Worm (Caenorhabditis elegans): ENCODE measurements around the gene ttr-32.

Gene ttr-32

DNA sequence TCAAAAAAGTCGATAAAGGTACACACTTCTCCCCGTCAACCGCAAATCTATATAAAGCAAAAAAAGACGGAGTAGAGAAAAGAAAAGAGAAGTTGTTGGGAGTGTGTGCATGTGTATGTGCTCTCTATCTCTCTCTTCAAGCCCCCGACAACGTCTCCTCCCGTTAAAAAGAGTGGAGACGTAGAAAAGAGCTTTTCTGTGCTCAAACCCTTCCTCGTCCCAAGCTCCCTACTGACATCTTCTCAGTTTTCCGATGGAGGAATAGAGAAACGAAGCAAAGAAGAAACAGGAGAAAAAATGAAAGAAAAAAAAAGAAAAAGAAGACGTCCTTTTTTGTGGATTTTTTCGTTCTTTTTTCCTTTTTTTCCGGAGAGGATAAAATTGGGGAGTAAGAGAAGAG lies 14.4 kb downstream of the ttr-32 start (continued):
- TF ChIP-seq alr-1 (tag; optimal IDR thresholded peaks at IDR 0.05; ENCODE audit: borderline replicate concordance): no peak
- no peak for TF ChIP-seq snpc-4 (tag; optimal IDR thresholded peaks at IDR 0.05)
- TF ChIP-seq lir-3 (tag; optimal IDR thresholded peaks at IDR 0.05; ENCODE audit: poor library complexity): no peak
- TF ChIP-seq C04F5.9 (tag; optimal IDR thresholded peaks at IDR 0.05): no peak
- peak; percentile 13 for TF ChIP-seq mep-1 (tag; optimal IDR thresholded peaks at IDR 0.05)
- TF ChIP-seq unc-86 (tag; optimal IDR thresholded peaks at IDR 0.05): peak; percentile 42
- no peak for TF ChIP-seq nhr-85 (tag)
- peak; percentile 20 to 25 for TF ChIP-seq efl-1 (optimal IDR thresholded peaks at IDR 0.05)
- TF ChIP-seq efl-1 (GFP tag; optimal IDR thresholded peaks at IDR 0.05 in 1 of 2): peak in 1 of 2 experiments; percentile 21
- TF ChIP-seq fkh-4 (tag; optimal IDR thresholded peaks at IDR 0.05; ENCODE audit: borderline replicate concordance): no peak
- TF ChIP-seq nhr-12 (tag; optimal IDR thresholded peaks at IDR 0.05): no peak
- TF ChIP-seq pag-3 (tag; optimal IDR thresholded peaks at IDR 0.05; ENCODE audit: borderline replicate concordance, insufficient read depth): no peak
- TF ChIP-seq unc-130 (tag; optimal IDR thresholded peaks at IDR 0.05): no peak
- TF ChIP-seq fkh-8 (tag; optimal IDR thresholded peaks at IDR 0.05): peak; percentile 56
- TF ChIP-seq efl-3 (GFP tag; optimal IDR thresholded peaks at IDR 0.05): no peak
- peak; percentile 51 for TF ChIP-seq nhr-71 (tag; optimal IDR thresholded peaks at IDR 0.05)
- no peak for TF ChIP-seq mdl-1 (tag; optimal IDR thresholded peaks at IDR 0.05)
- TF ChIP-seq grh-1 (GFP tag; IDR thresholded peaks at IDR 0.05): no peak
- no peak for TF ChIP-seq ztf-4 (tag; optimal IDR thresholded peaks at IDR 0.05)
- no peak for TF ChIP-seq Y116A8C.19 (tag; optimal IDR thresholded peaks at IDR 0.05; ENCODE audit: borderline replicate concordance)
- TF ChIP-seq blmp-1 (tag; optimal IDR thresholded peaks at IDR 0.05): no peak
- TF ChIP-seq nhr-19 (GFP tag; conservative IDR thresholded peaks at IDR 0.05): no peak
- no peak for TF ChIP-seq nhr-28 (tag; optimal IDR thresholded peaks at IDR 0.05)
- TF ChIP-seq xbp-1 (tag; optimal IDR thresholded peaks at IDR 0.05): no peak
- no peak for TF ChIP-seq nhr-11 (tag; optimal IDR thresholded peaks at IDR 0.05)
- TF ChIP-seq pax-3 (tag; optimal IDR thresholded peaks at IDR 0.05): no peak
- TF ChIP-seq mef-2 (tag; optimal IDR thresholded peaks at IDR 0.05): no peak
- peak; percentile 86 for TF ChIP-seq lin-14 (GFP tag; optimal IDR thresholded peaks at IDR 0.05)
- no peak for TF ChIP-seq aly-2 (tag; optimal IDR thresholded peaks at IDR 0.05)
- TF ChIP-seq nhr-77 (tag; optimal IDR thresholded peaks at IDR 0.05): no peak
- no peak for TF ChIP-seq nhr-90 (tag; optimal IDR thresholded peaks at IDR 0.05; ENCODE audit: poor library complexity)
- no peak for TF ChIP-seq aha-1 (tag; optimal IDR thresholded peaks at IDR 0.05)
- no peak for TF ChIP-seq vab-15 (tag; optimal IDR thresholded peaks at IDR 0.05)
- no peak for TF ChIP-seq ceh-90 (tag; optimal IDR thresholded peaks at IDR 0.05)
- peak in 1 of 2 experiments; percentile 35 for TF ChIP-seq lin-35 (GFP tag; optimal IDR thresholded peaks at IDR 0.05)
- TF ChIP-seq unc-98 (GFP tag; IDR thresholded peaks at IDR 0.05): no peak
- no peak for TF ChIP-seq C16A3.4 (tag; optimal IDR thresholded peaks at IDR 0.05)
- no peak for TF ChIP-seq ama-1 (optimal IDR thresholded peaks at IDR 0.05)
- no peak for TF ChIP-seq unc-30 (tag; optimal IDR thresholded peaks at IDR 0.05)
- TF ChIP-seq elt-2 (tag; optimal IDR thresholded peaks at IDR 0.05): no peak
- TF ChIP-seq tbx-2 (tag; optimal IDR thresholded peaks at IDR 0.05): peak; percentile 28

DNA sequence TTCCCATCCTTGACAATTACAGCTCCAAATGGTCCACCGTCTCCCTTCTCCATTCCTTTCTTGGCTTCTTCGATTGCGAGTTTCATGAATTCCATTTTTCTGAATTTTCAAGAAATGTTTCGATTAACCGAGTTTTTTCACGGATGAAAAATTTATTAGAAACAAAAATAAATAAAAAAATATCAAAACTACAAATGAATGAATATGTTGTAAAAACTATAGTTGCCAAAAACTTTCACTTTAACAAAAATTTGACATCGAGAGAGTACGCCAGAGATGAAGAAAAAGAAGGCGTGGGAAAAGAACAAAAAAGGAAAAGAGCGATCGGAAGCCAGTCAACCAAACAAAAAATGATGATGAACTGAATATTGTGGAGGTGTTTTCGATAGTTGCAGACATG lies 16.7 kb downstream of the ttr-32 start, which contains the start of gene R13A5.10:
TSS of gene R13A5.10 (minus strand) at position 101 of the 400 bp plus-strand sequence.
- TF ChIP-seq blmp-1 (tag; optimal IDR thresholded peaks at IDR 0.05) (peak; percentile 90), nhr-20 (tag; optimal IDR thresholded peaks at IDR 0.05) (no peak)

DNA sequence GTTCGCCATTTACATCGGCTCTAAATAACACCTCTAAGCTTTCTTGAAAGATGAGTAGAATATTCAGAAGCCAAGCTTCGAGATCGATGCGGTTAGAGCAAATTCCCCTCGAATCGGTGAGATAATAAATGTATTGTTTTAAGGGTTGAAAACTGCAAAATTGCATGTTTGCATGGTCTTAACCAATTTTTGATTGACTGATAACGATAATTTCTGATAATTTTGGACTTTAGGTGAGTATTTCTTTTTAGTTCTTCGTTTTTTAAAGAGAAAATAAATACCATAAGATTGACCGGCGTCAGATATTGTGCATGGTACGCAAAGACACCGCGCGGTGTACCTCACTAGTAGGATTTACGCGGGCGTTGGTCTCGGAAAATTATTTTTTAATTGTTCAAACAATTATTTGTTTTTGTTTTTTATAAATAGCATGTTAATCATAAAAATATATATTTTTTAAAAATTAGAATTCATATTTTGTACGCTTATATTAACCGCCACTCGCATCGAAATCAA lies 18.0 kb downstream of the ttr-32 start, which contains the start of gene cup-5:
TSS of gene cup-5 (plus strand) at position 51 of the 516 bp plus-strand sequence.
- TF ChIP-seq nhr-20 (tag; optimal IDR thresholded peaks at IDR 0.05) (peak; percentile 26), grh-1 (GFP tag; IDR thresholded peaks at IDR 0.05) (no peak), fkh-10 (GFP tag; optimal IDR thresholded peaks at IDR 0.05) (no peak), ces-1 (GFP tag; optimal IDR thresholded peaks at IDR 0.05) (no peak), lsy-2 (tag; optimal IDR thresholded peaks at IDR 0.05) (peak; percentile 67 to 74), alr-1 (tag; optimal IDR thresholded peaks at IDR 0.05; ENCODE audit: borderline replicate concordance) (no peak), lin-35 (GFP tag; optimal IDR thresholded peaks at IDR 0.05) (peak; percentile 15 to 66), pag-3 (tag; optimal IDR thresholded peaks at IDR 0.05; ENCODE audit: borderline replicate concordance, insufficient read depth) (no peak), hlh-17 (GFP tag; optimal IDR thresholded peaks at IDR 0.05; ENCODE audit: borderline replicate concordance) (no peak), nhr-12 (tag; optimal IDR thresholded peaks at IDR 0.05) (no peak), pqm-1 (tag; optimal IDR thresholded peaks at IDR 0.05) (no peak), C16A3.4 (tag; optimal IDR thresholded peaks at IDR 0.05) (peak; percentile 32), skn-1 (tag; optimal IDR thresholded peaks at IDR 0.05) (no peak), xbp-1 (tag; optimal IDR thresholded peaks at IDR 0.05) (peak; percentile 30), egl-13 (tag; optimal IDR thresholded peaks at IDR 0.05) (no peak), nhr-76 (tag; optimal IDR thresholded peaks at IDR 0.05) (no peak), nhr-237 (tag; optimal IDR thresholded peaks at IDR 0.05) (no peak), hlh-4 (tag; optimal IDR thresholded peaks at IDR 0.05) (no peak)

Measured in whole organism, L1 larva.